Worm (Caenorhabditis elegans): ENCODE measurements around the gene Y77E11A.12.

Y77E11A.12 gene

DNA sequence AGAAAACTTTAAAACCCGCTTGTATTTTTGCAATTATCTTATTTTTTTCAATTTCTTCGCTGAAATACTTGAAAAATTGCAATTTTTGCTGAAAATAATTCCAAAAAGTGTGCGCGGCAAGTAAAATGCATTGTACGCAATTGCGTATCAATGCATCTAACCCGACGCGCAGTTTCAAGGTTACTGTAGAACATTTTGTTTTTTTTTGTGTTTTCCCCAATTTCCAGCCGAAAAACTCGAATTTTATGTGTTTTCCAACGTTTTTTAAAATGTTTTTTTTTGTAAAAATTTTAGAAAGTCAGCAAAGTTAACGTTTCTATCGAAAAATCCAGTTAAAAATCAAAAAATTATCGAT, 21.7 kb upstream of the Y77E11A.12 start:
- TF ChIP-seq ceh-16 (tag; optimal IDR thresholded peaks at IDR 0.05) (no peak), nhr-11 (tag; optimal IDR thresholded peaks at IDR 0.05) (no peak), lsy-12 (tag; optimal IDR thresholded peaks at IDR 0.05) (no peak)

ce11 chrIV:1496017-1496678, 21.2 kb upstream of the Y77E11A.12 start, which contains the start of gene npp-20:
npp-20 (minus strand) TSS chrIV:1496022.
- TF ChIP-seq nhr-76 (tag; optimal IDR thresholded peaks at IDR 0.05): no peak
- peak; percentile 16 for TF ChIP-seq nhr-23 (tag; optimal IDR thresholded peaks at IDR 0.05)
- peak; percentile 50 for TF ChIP-seq nfya-1 (tag; optimal IDR thresholded peaks at IDR 0.05; ENCODE audit: insufficient read depth)
- TF ChIP-seq lin-39 (tag; optimal IDR thresholded peaks at IDR 0.05): no peak
- no peak for TF ChIP-seq nhr-237 (tag; optimal IDR thresholded peaks at IDR 0.05)
- TF ChIP-seq hmg-11 (tag; optimal IDR thresholded peaks at IDR 0.05): peak; percentile 58
- no peak for TF ChIP-seq zag-1 (tag; optimal IDR thresholded peaks at IDR 0.05)
- peak; percentile 38 for TF ChIP-seq pha-4 (tag; optimal IDR thresholded peaks at IDR 0.05)
- TF ChIP-seq mdl-1 (tag; optimal IDR thresholded peaks at IDR 0.05): peak; percentile 15
- TF ChIP-seq jun-1 (tag; optimal IDR thresholded peaks at IDR 0.05): peak; percentile 6
- peak; percentile 25 for TF ChIP-seq ceh-28 (tag; optimal IDR thresholded peaks at IDR 0.05)
- no peak for TF ChIP-seq elt-1 (tag; optimal IDR thresholded peaks at IDR 0.05)
- TF ChIP-seq ama-1 (optimal IDR thresholded peaks at IDR 0.05): no peak
- no peak for TF ChIP-seq nhr-43 (tag; optimal IDR thresholded peaks at IDR 0.05; ENCODE audit: poor library complexity, severe bottlenecking)
- peak; percentile 5 for TF ChIP-seq pqm-1 (tag; optimal IDR thresholded peaks at IDR 0.05)
- no peak for TF ChIP-seq sea-2 (GFP tag; optimal IDR thresholded peaks at IDR 0.05)
- no peak for TF ChIP-seq lsy-12 (tag; optimal IDR thresholded peaks at IDR 0.05)
- TF ChIP-seq ceh-16 (tag; optimal IDR thresholded peaks at IDR 0.05): no peak
- TF ChIP-seq ZK546.5 (tag; optimal IDR thresholded peaks at IDR 0.05): no peak
- TF ChIP-seq fkh-10 (GFP tag; optimal IDR thresholded peaks at IDR 0.05): no peak
- no peak for TF ChIP-seq R02D3.7 (tag; optimal IDR thresholded peaks at IDR 0.05)
- TF ChIP-seq daf-12 (tag; optimal IDR thresholded peaks at IDR 0.05): no peak
- TF ChIP-seq elt-2 (tag; optimal IDR thresholded peaks at IDR 0.05): peak; percentile 38
- TF ChIP-seq mml-1 (tag; optimal IDR thresholded peaks at IDR 0.05): no peak
- TF ChIP-seq nhr-25 (tag; optimal IDR thresholded peaks at IDR 0.05): peak; percentile 25
- TF ChIP-seq fkh-2 (tag; optimal IDR thresholded peaks at IDR 0.05): no peak
- peak; percentile 65 for TF ChIP-seq lin-15B (tag; optimal IDR thresholded peaks at IDR 0.05)
- no peak for TF ChIP-seq nhr-67 (tag; optimal IDR thresholded peaks at IDR 0.05)
- TF ChIP-seq tbx-2 (tag; optimal IDR thresholded peaks at IDR 0.05): peak; percentile 15
- no peak for TF ChIP-seq egl-5 (tag; optimal IDR thresholded peaks at IDR 0.05)
- no peak for TF ChIP-seq unc-39 (tag; optimal IDR thresholded peaks at IDR 0.05)
- TF ChIP-seq unc-62 (GFP tag; optimal IDR thresholded peaks at IDR 0.05): no peak
- TF ChIP-seq elt-3 (tag; optimal IDR thresholded peaks at IDR 0.05): no peak

- TF ChIP-seq zag-1 (tag; optimal IDR thresholded peaks at IDR 0.05) (no peak), nhr-11 (tag; optimal IDR thresholded peaks at IDR 0.05) (peak; percentile 53), pqm-1 (tag; optimal IDR thresholded peaks at IDR 0.05) (no peak), ceh-28 (tag; optimal IDR thresholded peaks at IDR 0.05) (no peak), nhr-77 (tag; optimal IDR thresholded peaks at IDR 0.05) (no peak), R02D3.7 (tag; optimal IDR thresholded peaks at IDR 0.05) (no peak)
These were observed 10.1 kb upstream of the Y77E11A.12 start, which contains the start of gene Y77E11A.16 for ce11 chrIV:1484968-1485474. Y77E11A.16 (plus strand) TSS chrIV:1485424.

DNA sequence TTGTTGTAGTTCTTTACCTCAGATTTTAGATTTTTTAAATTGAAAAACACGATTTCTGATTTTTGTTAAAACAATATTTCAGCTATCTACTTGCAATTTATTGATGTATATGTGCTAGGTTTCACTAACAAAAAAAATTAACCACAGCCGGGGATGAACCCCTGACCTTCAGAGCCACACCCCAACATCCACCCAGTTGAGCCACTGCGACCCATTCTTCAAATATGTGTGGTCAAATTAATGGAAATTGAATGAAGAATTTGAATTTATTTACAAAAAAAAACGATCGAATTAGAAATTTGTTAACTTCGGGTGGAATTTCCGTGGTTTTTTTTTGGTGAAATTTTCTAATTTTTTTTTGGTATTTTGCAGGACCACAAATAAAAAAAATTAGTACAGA, 3.7 kb upstream of the Y77E11A.12 start:
- no peak for TF ChIP-seq eor-1 (tag; optimal IDR thresholded peaks at IDR 0.05)
